Fruit fly (Drosophila melanogaster): ENCODE results near the gene CG46339.

Gene CG46339

DNA sequence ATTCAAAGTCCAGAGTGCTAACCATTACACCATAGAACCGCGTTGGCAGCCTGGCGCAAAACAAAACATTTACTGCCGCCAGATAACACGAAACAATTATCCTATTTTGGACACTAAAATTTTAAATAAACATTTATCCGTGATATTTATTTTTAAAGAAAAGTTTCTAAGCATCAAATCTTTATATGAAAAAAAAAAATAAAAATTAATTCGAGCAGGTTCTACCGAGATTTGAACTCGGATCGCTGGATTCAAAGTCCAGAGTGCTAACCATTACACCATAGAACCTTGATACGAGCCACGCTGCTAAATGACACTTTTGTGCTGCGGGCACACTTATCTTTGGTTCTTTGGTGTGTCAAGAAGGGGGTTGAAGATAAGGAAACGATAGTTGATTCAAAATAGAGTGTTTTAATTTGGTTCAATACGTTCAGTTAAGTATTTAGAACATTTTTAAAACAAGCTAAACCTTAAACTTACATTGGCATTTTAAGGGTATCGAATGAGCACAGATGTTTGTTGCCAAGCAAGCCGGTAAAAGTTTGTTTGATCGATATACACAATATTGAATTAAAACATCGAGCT, 31.8 kb downstream of the CG46339 start, which contains the start of gene Spag1 (continued):
- peak; percentile 6 for TF ChIP-seq CG6813 (GFP tag; optimal IDR thresholded peaks at IDR 0.05)
- no peak for TF ChIP-seq CG12769 (tag; optimal IDR thresholded peaks at IDR 0.05)
- peak; percentile 61 for TF ChIP-seq exex (tag; optimal IDR thresholded peaks at IDR 0.05)
- peak; percentile 14 for TF ChIP-seq CG8388 (GFP tag; optimal IDR thresholded peaks at IDR 0.05)
- no peak for TF ChIP-seq CG32532 (GFP tag; IDR thresholded peaks at IDR 0.05)
- TF ChIP-seq sim (GFP tag; IDR thresholded peaks at IDR 0.05), result no peak
- peak; percentile 2 for TF ChIP-seq CG7987 (GFP tag; optimal IDR thresholded peaks at IDR 0.05)
- TF ChIP-seq CG6254 (GFP tag; optimal IDR thresholded peaks at IDR 0.05), result peak; percentile 52
- TF ChIP-seq CG10267 (tag; optimal IDR thresholded peaks at IDR 0.05), result peak; percentile 28
- peak; percentile 64 for TF ChIP-seq lbe (GFP tag; optimal IDR thresholded peaks at IDR 0.05)
- no peak for TF ChIP-seq CG17186 (GFP tag; optimal IDR thresholded peaks at IDR 0.05)
- no peak for TF ChIP-seq Bteb2 (GFP tag; optimal IDR thresholded peaks at IDR 0.05)
- TF ChIP-seq hb (GFP tag; IDR thresholded peaks at IDR 0.05; ENCODE audit: partially characterized antibody), result no peak
- peak; percentile 55 for TF ChIP-seq corto (GFP tag; optimal IDR thresholded peaks at IDR 0.05)
- TF ChIP-seq sna (GFP tag; IDR thresholded peaks at IDR 0.05; ENCODE audit: partially characterized antibody), result peak; percentile 65
- no peak for TF ChIP-seq H2.0 (GFP tag; IDR thresholded peaks at IDR 0.05)
- TF ChIP-seq nom (GFP tag; optimal IDR thresholded peaks at IDR 0.05), result peak; percentile 96
- peak; percentile 29 for TF ChIP-seq nau (GFP tag; optimal IDR thresholded peaks at IDR 0.05)
- peak; percentile 67 for TF ChIP-seq CG13287 (GFP tag; IDR thresholded peaks at IDR 0.05; ENCODE audit: partially characterized antibody)
- no peak for TF ChIP-seq pb (GFP tag; optimal IDR thresholded peaks at IDR 0.05)
- no peak for TF ChIP-seq CG15696 (tag; optimal IDR thresholded peaks at IDR 0.05)
- TF ChIP-seq CG7556 (GFP tag; optimal IDR thresholded peaks at IDR 0.05), result peak; percentile 24
- TF ChIP-seq CG14860 (GFP tag; IDR thresholded peaks at IDR 0.05; ENCODE audit: partially characterized antibody), result peak; percentile 77
- TF ChIP-seq CG2712 (tag; optimal IDR thresholded peaks at IDR 0.05), result peak; percentile 43
- peak; percentile 69 for TF ChIP-seq sens (GFP tag)
- TF ChIP-seq CG11085 (GFP tag; IDR thresholded peaks at IDR 0.05), result no peak
- no peak for TF ChIP-seq ranshi (GFP tag; IDR thresholded peaks at IDR 0.05)
- peak; percentile 81 for TF ChIP-seq sqz (GFP tag; optimal IDR thresholded peaks at IDR 0.05)
- TF ChIP-seq ken (GFP tag; IDR thresholded peaks at IDR 0.05), result no peak
- TF ChIP-seq CG30403 (GFP tag; optimal IDR thresholded peaks at IDR 0.05), result no peak
- TF ChIP-seq CG10979 (tag; optimal IDR thresholded peaks at IDR 0.05), result peak; percentile 6
- peak; percentile 57 for TF ChIP-seq CG12391 (tag; optimal IDR thresholded peaks at IDR 0.05)
- TF ChIP-seq Stat92E (GFP tag; optimal IDR thresholded peaks at IDR 0.05), result peak in 1 of 3 experiments; percentile 83
- no peak for TF ChIP-seq NC2β (GFP tag; optimal IDR thresholded peaks at IDR 0.05)
- no peak for TF ChIP-seq Hey (tag; optimal IDR thresholded peaks at IDR 0.05)
- TF ChIP-seq nerfin-2 (GFP tag; IDR thresholded peaks at IDR 0.05; ENCODE audit: partially characterized antibody), result peak; percentile 64; the same call in 1 of the 2 replicates
- TF ChIP-seq Pdp1 (GFP tag; optimal IDR thresholded peaks at IDR 0.05), result peak in 1 of 2 experiments; percentile 1
- peak; percentile 35; the same call in 1 of the 2 replicates for TF ChIP-seq inv (GFP tag; IDR thresholded peaks at IDR 0.05; ENCODE audit: partially characterized antibody)
- 0 out of 2 replicates have a peak, but pooled peaks have one; percentile 9 for TF ChIP-seq Xrp1 (GFP tag; IDR thresholded peaks at IDR 0.05)
- TF ChIP-seq unpg (GFP tag; optimal IDR thresholded peaks at IDR 0.05), result peak; percentile 30
- peak; percentile 73 for TF ChIP-seq tna (GFP tag; IDR thresholded peaks at IDR 0.05; ENCODE audit: partially characterized antibody)
- peak; percentile 100 for TF ChIP-seq Bdp1 (GFP tag; optimal IDR thresholded peaks at IDR 0.05)
- peak; percentile 32 for TF ChIP-seq nerfin-1 (tag; optimal IDR thresholded peaks at IDR 0.05)
- peak; percentile 72; the same call in 1 of the 4 replicates for TF ChIP-seq chinmo (GFP tag; IDR thresholded peaks at IDR 0.05; ENCODE audit: partially characterized antibody)
- TF ChIP-seq CG12659 (GFP tag; optimal IDR thresholded peaks at IDR 0.05), result no peak
- peak; percentile 85 for TF ChIP-seq CG34376 (GFP tag; optimal IDR thresholded peaks at IDR 0.05)
- TF ChIP-seq odd (GFP tag; optimal IDR thresholded peaks at IDR 0.05), result no peak
